Worm (Caenorhabditis elegans) whole organism, L4 larva: ENCODE results near the gene C04A11.2.

ENCODE experiments used
- T20F7.1 ChIP-seq: fragments of 200-800 bp; sonication (Bioruptor generic); optimal IDR thresholded peaks from 2 replicates; lab custom pipeline; 2018; ENCODE audit warnings: mild to moderate bottlenecking, missing genetic modification characterization, missing compliant biosample characterization
- Y105C5A.15 ChIP-seq: fragments of 200-800 bp; sonication (Bioruptor generic); IDR thresholded peaks from 2 replicates; pipeline ENCODE4 v1.3.6; 2022; ENCODE audit warnings: missing genetic modification characterization, missing compliant biosample characterization
- Y48G9A.11 ChIP-seq: fragments of 200-800 bp; sonication (Bioruptor generic); IDR thresholded peaks from 2 replicates; pipeline ENCODE4 v1.3.6; 2022; ENCODE audit warnings: missing genetic modification reagents, missing genetic modification characterization, missing compliant biosample characterization
- ZK546.5 ChIP-seq, 2 experiments: sonication (generic microtip); optimal IDR thresholded peaks; 2 replicates each; lab custom pipeline; 2017; ENCODE audit warnings: missing biosample characterization in 2 of 2, missing genetic modification characterization in 2 of 2
- ama-1 ChIP-seq: fragments of 150-350 bp; optimal IDR thresholded peaks from 2 replicates; lab custom pipeline; 2014; ENCODE audit warnings: inconsistent platforms, mixed read lengths
- attf-4 ChIP-seq: sonication (generic microtip); optimal IDR thresholded peaks from 3 replicates; lab custom pipeline; 2017; ENCODE audit warnings: missing biosample characterization, missing genetic modification characterization
- ceh-20 ChIP-seq: fragments of 200-800 bp; sonication (Bioruptor generic); IDR thresholded peaks from 2 replicates; pipeline ENCODE4 v1.3.6; 2022; ENCODE audit warnings: missing genetic modification reagents, missing genetic modification characterization, missing compliant biosample characterization
- ceh-32 ChIP-seq: sonication (generic microtip); optimal IDR thresholded peaks from 2 replicates; lab custom pipeline; 2016; ENCODE audit warnings: mild to moderate bottlenecking, missing genetic modification characterization, missing compliant biosample characterization; ENCODE audit not compliant: poor library complexity
- ceh-44 ChIP-seq: fragments of 200-800 bp; sonication (Bioruptor generic); IDR thresholded peaks from 2 replicates; pipeline ENCODE4 v1.3.6; 2022; ENCODE audit warnings: missing genetic modification reagents, missing genetic modification characterization, missing compliant biosample characterization
- ceh-82 ChIP-seq: sonication (generic microtip); optimal IDR thresholded peaks from 2 replicates; lab custom pipeline; 2017; ENCODE audit warnings: missing biosample characterization, missing genetic modification characterization
- cey-2 ChIP-seq: sonication (generic microtip); optimal IDR thresholded peaks from 3 replicates; lab custom pipeline; 2017; ENCODE audit warnings: missing genetic modification characterization, mild to moderate bottlenecking, missing compliant biosample characterization, antibody characterized with exemption, borderline replicate concordance; ENCODE audit not compliant: insufficient read depth
- ctbp-1 ChIP-seq: fragments of 200-800 bp; sonication (Bioruptor generic); IDR thresholded peaks from 2 replicates; pipeline ENCODE4 v1.3.6; 2022; ENCODE audit warnings: missing genetic modification reagents, missing genetic modification characterization, missing compliant biosample characterization
- daf-16 ChIP-seq, 3 experiments: sonication (generic microtip); optimal IDR thresholded peaks; 2 replicates each; lab custom pipeline; 2016 to 2017; ENCODE audit warnings: missing genetic modification characterization in 3 of 3, missing genetic modification reagents in 3 of 3, mild to moderate bottlenecking in 2 of 3, missing compliant biosample characterization in 2 of 3, missing biosample characterization in 1 of 3, moderate library complexity in 1 of 3
- dmd-9 ChIP-seq: fragments of 200-800 bp; sonication (Bioruptor generic); IDR thresholded peaks from 2 replicates; pipeline ENCODE4 v1.3.6; 2022; ENCODE audit warnings: missing genetic modification reagents, missing genetic modification characterization, missing compliant biosample characterization
- dpl-1 ChIP-seq: fragments of 150-350 bp; optimal IDR thresholded peaks from 2 replicates; lab custom pipeline; 2014; ENCODE audit warnings: missing biosample characterization, missing genetic modification reagents, missing genetic modification characterization
- duxl-1 ChIP-seq: sonication (generic microtip); optimal IDR thresholded peaks from 2 replicates; lab custom pipeline; 2016; ENCODE audit warnings: mild to moderate bottlenecking, missing genetic modification characterization, moderate library complexity, missing compliant biosample characterization; ENCODE audit not compliant: poor library complexity
- hlh-11 ChIP-seq: fragments of 200-800 bp; sonication (Bioruptor generic); optimal IDR thresholded peaks from 2 replicates; lab custom pipeline; 2018; ENCODE audit warnings: mild to moderate bottlenecking, missing genetic modification characterization, missing compliant biosample characterization
- hlh-30 ChIP-seq: sonication (generic microtip); optimal IDR thresholded peaks from 2 replicates; lab custom pipeline; 2017; ENCODE audit warnings: antibody characterized with exemption, mild to moderate bottlenecking, missing genetic modification characterization, missing compliant biosample characterization; ENCODE audit not compliant: insufficient read depth
- jun-1 ChIP-seq: fragments of 150-350 bp; optimal IDR thresholded peaks from 2 replicates; lab custom pipeline; 2014; ENCODE audit warnings: missing biosample characterization, missing genetic modification reagents, missing genetic modification characterization
- lim-7 ChIP-seq: fragments of 200-800 bp; sonication (Bioruptor generic); IDR thresholded peaks from 2 replicates; pipeline ENCODE4 v1.3.6; 2022; ENCODE audit warnings: missing genetic modification characterization, missing compliant biosample characterization
- lin-15B ChIP-seq: fragments of 150-350 bp; sonication (generic microtip); optimal IDR thresholded peaks from 3 replicates; lab custom pipeline; 2014; ENCODE audit warnings: missing biosample characterization, missing genetic modification characterization
- lin-38 ChIP-seq: fragments of 200-800 bp; sonication (Bioruptor generic); IDR thresholded peaks from 2 replicates; pipeline ENCODE4 v1.3.6; 2022; ENCODE audit warnings: missing genetic modification reagents, missing genetic modification characterization, missing compliant biosample characterization
- lin-39 ChIP-seq: fragments of 150-350 bp; optimal IDR thresholded peaks from 2 replicates; lab custom pipeline; 2014; ENCODE audit warnings: missing biosample characterization, missing genetic modification reagents, missing genetic modification characterization
- lir-3 ChIP-seq: sonication (generic microtip); optimal IDR thresholded peaks from 2 replicates; lab custom pipeline; 2016; ENCODE audit warnings: mild to moderate bottlenecking, missing genetic modification characterization, missing compliant biosample characterization
- mdl-1 ChIP-seq, 2 experiments: fragments of 150-350 bp in 1 of 2; sonication (generic microtip) in 1 of 2; optimal IDR thresholded peaks; 2 replicates each; lab custom pipeline; 2014 to 2017; ENCODE audit warnings: missing biosample characterization in 2 of 2, missing genetic modification characterization in 2 of 2
- mdt-29 ChIP-seq: fragments of 200-800 bp; sonication (Bioruptor generic); IDR thresholded peaks from 2 replicates; pipeline ENCODE4 v1.3.6; 2022; ENCODE audit warnings: missing genetic modification reagents, missing genetic modification characterization, missing compliant biosample characterization
- mep-1 ChIP-seq: fragments of 150-350 bp; sonication (generic microtip); optimal IDR thresholded peaks from 3 replicates; lab custom pipeline; 2014; ENCODE audit warnings: missing biosample characterization, missing genetic modification characterization
- mes-2 ChIP-seq: sonication (generic microtip); optimal IDR thresholded peaks from 2 replicates; lab custom pipeline; 2016; ENCODE audit warnings: missing genotype, mild to moderate bottlenecking, missing genetic modification characterization, missing compliant biosample characterization; ENCODE audit not compliant: poor library complexity, severe bottlenecking
- mxl-3 ChIP-seq: fragments of 200-800 bp; sonication (Bioruptor generic); optimal IDR thresholded peaks from 2 replicates; lab custom pipeline; 2018; ENCODE audit warnings: mild to moderate bottlenecking, missing genetic modification characterization, missing compliant biosample characterization
- nhr-10 ChIP-seq: fragments of 150-350 bp; optimal IDR thresholded peaks from 2 replicates; lab custom pipeline; 2014; ENCODE audit warnings: missing biosample characterization, missing genetic modification characterization
- nhr-111 ChIP-seq: fragments of 200-800 bp; sonication (Bioruptor generic); optimal IDR thresholded peaks from 2 replicates; lab custom pipeline; 2018; ENCODE audit warnings: mild to moderate bottlenecking, missing genetic modification characterization, missing compliant biosample characterization
- nhr-25 ChIP-seq: sonication (generic microtip); optimal IDR thresholded peaks from 2 replicates; lab custom pipeline; 2017; ENCODE audit warnings: missing genetic modification characterization, mild to moderate bottlenecking, missing compliant biosample characterization, antibody characterized with exemption, moderate library complexity, borderline replicate concordance; ENCODE audit not compliant: insufficient read depth
- nhr-28 ChIP-seq: fragments of 150-350 bp; optimal IDR thresholded peaks from 2 replicates; lab custom pipeline; 2014; ENCODE audit warnings: missing biosample characterization, missing genetic modification characterization
- nhr-6 ChIP-seq: fragments of 150-350 bp; optimal IDR thresholded peaks from 2 replicates; lab custom pipeline; 2014; ENCODE audit warnings: missing biosample characterization, missing genetic modification characterization
- nhr-77 ChIP-seq: fragments of 150-350 bp; optimal IDR thresholded peaks from 2 replicates; lab custom pipeline; 2014; ENCODE audit warnings: missing biosample characterization, missing genetic modification characterization
- pqm-1 ChIP-seq: sonication (generic microtip); optimal IDR thresholded peaks from 2 replicates; lab custom pipeline; 2017; ENCODE audit warnings: missing biosample characterization, missing genetic modification characterization
- saeg-2 ChIP-seq: fragments of 200-800 bp; sonication (Bioruptor generic); IDR thresholded peaks from 2 replicates; pipeline ENCODE4 v1.3.6; 2022; ENCODE audit warnings: missing genetic modification reagents, missing genetic modification characterization, missing compliant biosample characterization
- unc-39 ChIP-seq: sonication (generic microtip); optimal IDR thresholded peaks from 2 replicates; lab custom pipeline; 2017; ENCODE audit warnings: missing biosample characterization, missing genetic modification characterization
- unc-62 ChIP-seq, 3 experiments: fragments of 150-350 bp in 1 of 3; sonication (generic microtip); optimal IDR thresholded peaks in 2 of 3; peaks in 1 of 3; 1 replicate in 1 of 3; 2 replicates in 2 of 3; lab custom pipeline; 2014 to 2017; ENCODE audit warnings: missing biosample characterization in 3 of 3, missing genetic modification characterization in 3 of 3, missing genetic modification reagents in 3 of 3, missing genotype in 1 of 3
- zip-2 ChIP-seq: fragments of 150-350 bp; optimal IDR thresholded peaks from 2 replicates; lab custom pipeline; 2014; ENCODE audit warnings: missing biosample characterization, missing genetic modification characterization

The C04A11.2 gene

DNA sequence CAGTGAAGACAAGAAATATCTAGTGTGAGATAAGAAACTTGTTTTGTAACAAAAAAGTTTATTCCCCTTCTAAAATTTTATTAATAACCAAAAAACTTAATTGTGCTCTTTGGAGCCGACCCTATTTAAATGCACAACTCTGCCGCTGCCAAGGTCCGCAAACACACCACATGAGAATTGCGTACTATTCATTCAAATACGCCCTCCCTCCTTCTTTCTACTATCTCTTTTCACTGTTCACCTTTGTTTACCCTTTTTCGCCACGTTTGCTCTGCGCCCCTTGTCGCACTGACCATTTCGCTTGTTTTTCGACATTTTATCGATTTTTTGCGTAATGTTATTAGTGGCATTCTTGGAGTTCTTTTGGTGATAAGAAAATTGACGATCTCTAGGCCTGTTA lies 1.0 kb upstream of the C04A11.2 start (continued):
- TF ChIP-seq duxl-1 (tag; lab: Kevin White, UChicago) (no peak), ceh-32 (tag; lab: Kevin White, UChicago) (no peak), lir-3 (tag; lab: Kevin White, UChicago) (no peak), ceh-82 (no peak), zip-2 (tag; lab: Kevin White, UChicago) (no peak), ZK546.5 (tag; optimal IDR thresholded peaks at IDR 0.05; lab: Kevin White, UChicago) (no peak), ama-1 (lab: Kevin White, UChicago) (no peak), dmd-9 (no peak), nhr-10 (tag; lab: Kevin White, UChicago) (no peak), ctbp-1 (no peak), lin-39 (tag; lab: Kevin White, UChicago) (no peak), lim-7 (GFP tag; lab: Robert Waterston, UW) (no peak), dpl-1 (GFP tag; lab: Kevin White, UChicago) (peak; percentile 74), jun-1 (tag; lab: Kevin White, UChicago) (no peak), pqm-1 (tag; lab: Kevin White, UChicago) (peak; percentile 39), ceh-44 (GFP tag; lab: Robert Waterston, UW) (no peak), hlh-11 (tag; lab: Kevin White, UChicago) (peak; percentile 67), daf-16 (GFP tag; optimal IDR thresholded peaks at IDR 0.05; lab: Kevin White, UChicago) (no peak), daf-16 (tag; optimal IDR thresholded peaks at IDR 0.05; lab: Kevin White, UChicago) (peak; percentile 96), nhr-28 (tag; lab: Kevin White, UChicago) (peak; percentile 57), Y48G9A.11 (GFP tag; lab: Robert Waterston, UW) (no peak), nhr-6 (tag; lab: Kevin White, UChicago) (no peak), cey-2 (tag; lab: Kevin White, UChicago) (no peak), nhr-25 (no peak), hlh-30 (tag; lab: Kevin White, UChicago) (peak; percentile 5), nhr-111 (GFP tag; lab: Kevin White, UChicago) (no peak), nhr-77 (tag; lab: Kevin White, UChicago) (no peak), saeg-2 (GFP tag; lab: Robert Waterston, UW) (no peak), attf-4 (tag; lab: Kevin White, UChicago) (no peak), mes-2 (tag; lab: Kevin White, UChicago) (peak; percentile 63), mxl-3 (GFP tag; lab: Kevin White, UChicago) (no peak), mdt-29 (GFP tag; lab: Robert Waterston, UW) (no peak), lin-38 (GFP tag; lab: Robert Waterston, UW) (no peak), unc-39 (tag; lab: Kevin White, UChicago) (no peak), T20F7.1 (GFP tag; lab: Kevin White, UChicago) (no peak), lin-15B (tag; lab: Kevin White, UChicago) (no peak), Y105C5A.15 (GFP tag; lab: Robert Waterston, UW) (no peak), mep-1 (tag; lab: Kevin White, UChicago) (peak; percentile 62), ceh-20 (GFP tag; lab: Robert Waterston, UW) (no peak), mdl-1 (tag; optimal IDR thresholded peaks at IDR 0.05; lab: Kevin White, UChicago) (no peak)

DNA sequence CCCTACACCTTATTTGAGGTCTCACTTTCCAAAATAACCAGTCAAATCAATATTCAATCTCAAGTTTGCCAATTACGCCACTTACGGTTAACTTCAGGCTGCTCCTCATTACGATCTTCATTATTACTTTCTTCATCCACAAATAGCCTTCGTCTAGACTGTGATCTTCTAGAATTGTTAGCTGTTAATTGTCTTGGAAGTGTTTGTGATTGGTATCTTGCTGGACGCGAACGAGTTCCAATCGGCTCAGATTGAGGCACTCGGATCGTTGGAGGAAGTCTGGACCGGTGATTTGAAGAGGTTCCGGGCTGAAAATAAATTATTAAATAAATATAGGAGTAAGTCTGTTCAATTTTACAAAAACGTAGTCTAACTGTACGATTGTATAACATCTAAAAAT lies 1.8 kb downstream of the C04A11.2 start:
- TF ChIP-seq unc-62 (GFP tag; optimal IDR thresholded peaks at IDR 0.05 in 1 of 2; lab: Kevin White, UChicago) (peak in 1 of 2 experiments; percentile 90), unc-62 (tag; optimal IDR thresholded peaks at IDR 0.05; lab: Kevin White, UChicago) (no peak), ceh-82 (no peak)
- TF ChIP-seq, all 104 proteins: peak for 1
